Worm (Caenorhabditis elegans) whole organism, young adult: Measurements from ENCODE around the gene cyn-17.

Source experiments
- mes-4 ChIP-seq: sonication (generic microtip); optimal IDR thresholded peaks from 2 replicates; lab custom pipeline; 2016; ENCODE audit warnings: missing genotype, missing genetic modification characterization, missing compliant biosample characterization
- nfya-1 ChIP-seq: sonication (generic microtip); optimal IDR thresholded peaks from 2 replicates; lab custom pipeline; 2017; ENCODE audit warnings: antibody characterized with exemption, missing compliant biosample characterization, missing genetic modification characterization, borderline replicate concordance; ENCODE audit not compliant: insufficient read depth
- nfyb-1 ChIP-seq: fragments of 200-800 bp; sonication (Bioruptor generic); IDR thresholded peaks from 2 replicates; pipeline ENCODE4 v1.3.6; 2022; ENCODE audit warnings: missing genetic modification reagents, missing genetic modification characterization, missing compliant biosample characterization
- rcor-1 ChIP-seq: fragments of 200-800 bp; sonication (Bioruptor generic); IDR thresholded peaks from 2 replicates; pipeline ENCODE4 v1.3.6; 2022; ENCODE audit warnings: missing genetic modification reagents, missing genetic modification characterization, missing compliant biosample characterization
- ztf-6 ChIP-seq: fragments of 200-800 bp; sonication (Bioruptor generic); IDR thresholded peaks from 2 replicates; pipeline ENCODE4 v1.3.6; 2022; ENCODE audit warnings: missing genetic modification reagents, missing genetic modification characterization, missing compliant biosample characterization

- TF ChIP-seq rcor-1 (GFP tag; lab: Robert Waterston, UW) (no peak), ztf-6 (GFP tag; lab: Robert Waterston, UW) (no peak), mes-4 (tag; lab: Kevin White, UChicago) (no peak), nfyb-1 (no peak), nfya-1 (tag; lab: Kevin White, UChicago) (no peak)
Observed at ce11 chrV:5822968-5823367, 23.5 kb downstream of the cyn-17 start.
